Worm (Caenorhabditis elegans) whole organism, late embryonic: ENCODE data around the gene ZK1098.12.

Experiments
- C38D4.7 ChIP-seq: fragments of 200-800 bp; sonication (Bioruptor generic); optimal IDR thresholded peaks from 2 replicates; lab custom pipeline; 2018; ENCODE audit warnings: mild to moderate bottlenecking, missing genetic modification characterization, moderate library complexity, missing compliant biosample characterization
- F13H6.1 ChIP-seq: sonication (generic microtip); optimal IDR thresholded peaks from 2 replicates; lab custom pipeline; 2016; ENCODE audit warnings: missing genetic modification characterization, missing compliant biosample characterization
- K02D7.2 ChIP-seq: sonication (generic microtip); optimal IDR thresholded peaks from 2 replicates; lab custom pipeline; 2017; ENCODE audit warnings: mild to moderate bottlenecking, missing genetic modification characterization, missing compliant biosample characterization
- K09A11.1 ChIP-seq: sonication (generic microtip); optimal IDR thresholded peaks from 2 replicates; lab custom pipeline; 2017; ENCODE audit warnings: antibody characterized with exemption, mild to moderate bottlenecking, missing genetic modification characterization, missing compliant biosample characterization; ENCODE audit not compliant: insufficient read depth
- Y22D7AL.16 ChIP-seq: sonication (generic microtip); optimal IDR thresholded peaks from 2 replicates; lab custom pipeline; 2016; ENCODE audit warnings: missing genetic modification characterization, missing compliant biosample characterization
- ahr-1 ChIP-seq: sonication (generic microtip); optimal IDR thresholded peaks from 2 replicates; lab custom pipeline; 2016; ENCODE audit warnings: missing genetic modification characterization, missing compliant biosample characterization
- ama-1 ChIP-seq: fragments of 150-350 bp; optimal IDR thresholded peaks from 2 replicates; lab custom pipeline; 2014
- ceh-14 ChIP-seq: sonication (generic microtip); optimal IDR thresholded peaks from 2 replicates; lab custom pipeline; 2016; ENCODE audit warnings: missing genotype, missing genetic modification characterization, missing compliant biosample characterization
- ceh-18 ChIP-seq: sonication (generic microtip); optimal IDR thresholded peaks from 2 replicates; lab custom pipeline; 2016; ENCODE audit warnings: missing genetic modification characterization, missing compliant biosample characterization
- ceh-2 ChIP-seq: sonication (generic microtip); optimal IDR thresholded peaks from 2 replicates; lab custom pipeline; 2016; ENCODE audit warnings: missing genotype, missing genetic modification characterization, missing compliant biosample characterization
- ceh-22 ChIP-seq: sonication (generic microtip); optimal IDR thresholded peaks from 2 replicates; lab custom pipeline; 2017; ENCODE audit warnings: missing biosample characterization, missing genetic modification characterization
- ceh-30 ChIP-seq: fragments of 150-350 bp; optimal IDR thresholded peaks from 2 replicates; lab custom pipeline; 2014; ENCODE audit warnings: missing biosample characterization, missing genetic modification characterization
- ceh-31 ChIP-seq: sonication (generic microtip); optimal IDR thresholded peaks from 2 replicates; lab custom pipeline; 2016; ENCODE audit warnings: missing genetic modification characterization, missing compliant biosample characterization
- ceh-34 ChIP-seq: sonication (generic microtip); optimal IDR thresholded peaks from 2 replicates; lab custom pipeline; 2016; ENCODE audit warnings: mild to moderate bottlenecking, missing genetic modification characterization, missing compliant biosample characterization
- ceh-48 ChIP-seq: sonication (generic microtip); optimal IDR thresholded peaks from 2 replicates; lab custom pipeline; 2016; ENCODE audit warnings: missing genetic modification characterization, inconsistent platforms, missing compliant biosample characterization
- ceh-6 ChIP-seq: fragments of 200-800 bp; sonication (Bioruptor generic); optimal IDR thresholded peaks from 2 replicates; lab custom pipeline; 2018; ENCODE audit warnings: mild to moderate bottlenecking, missing genetic modification characterization, missing compliant biosample characterization
- ceh-9 ChIP-seq: sonication (generic microtip); optimal IDR thresholded peaks from 2 replicates; lab custom pipeline; 2016; ENCODE audit warnings: mild to moderate bottlenecking, missing genetic modification characterization, inconsistent platforms, missing compliant biosample characterization
- elt-2 ChIP-seq: sonication (generic microtip); optimal IDR thresholded peaks from 2 replicates; lab custom pipeline; 2016; ENCODE audit warnings: missing genetic modification reagents, missing genetic modification characterization, missing compliant biosample characterization
- elt-4 ChIP-seq: sonication (generic microtip); optimal IDR thresholded peaks from 2 replicates; lab custom pipeline; 2016; ENCODE audit warnings: missing genetic modification characterization, missing compliant biosample characterization
- fkh-10 ChIP-seq: fragments of 150-350 bp; optimal IDR thresholded peaks from 2 replicates; lab custom pipeline; 2014; ENCODE audit warnings: missing biosample characterization, missing genetic modification reagents, missing genetic modification characterization
- fkh-6 ChIP-seq: sonication (generic microtip); optimal IDR thresholded peaks from 2 replicates; lab custom pipeline; 2016; ENCODE audit warnings: missing genetic modification characterization, missing compliant biosample characterization
- gmeb-2 ChIP-seq: sonication (generic microtip); optimal IDR thresholded peaks from 2 replicates; lab custom pipeline; 2016; ENCODE audit warnings: missing genetic modification characterization, inconsistent platforms, missing compliant biosample characterization
- hlh-15 ChIP-seq: sonication (generic microtip); optimal IDR thresholded peaks from 2 replicates; lab custom pipeline; 2016; ENCODE audit warnings: missing genetic modification characterization, missing compliant biosample characterization
- hlh-30 ChIP-seq: sonication (generic microtip); optimal IDR thresholded peaks from 2 replicates; lab custom pipeline; 2017; ENCODE audit warnings: antibody characterized with exemption, missing genetic modification characterization, missing compliant biosample characterization; ENCODE audit not compliant: insufficient read depth
- hlh-6 ChIP-seq: sonication (generic microtip); optimal IDR thresholded peaks from 2 replicates; lab custom pipeline; 2016; ENCODE audit warnings: missing genotype, missing genetic modification characterization, missing compliant biosample characterization
- lim-6 ChIP-seq: sonication (generic microtip); optimal IDR thresholded peaks from 2 replicates; lab custom pipeline; 2016; ENCODE audit warnings: missing genetic modification characterization, missing compliant biosample characterization
- madf-2 ChIP-seq: sonication (generic microtip); optimal IDR thresholded peaks from 2 replicates; lab custom pipeline; 2017; ENCODE audit warnings: missing genetic modification characterization, missing compliant biosample characterization
- nfya-1 ChIP-seq: sonication (generic microtip); optimal IDR thresholded peaks from 2 replicates; lab custom pipeline; 2017; ENCODE audit warnings: missing genetic modification characterization, mild to moderate bottlenecking, missing compliant biosample characterization, antibody characterized with exemption, moderate library complexity
- nhr-11 ChIP-seq: fragments of 150-350 bp; optimal IDR thresholded peaks from 2 replicates; lab custom pipeline; 2014; ENCODE audit warnings: missing biosample characterization, missing genetic modification characterization
- pag-3 ChIP-seq: sonication (generic microtip); optimal IDR thresholded peaks from 2 replicates; lab custom pipeline; 2016; ENCODE audit warnings: missing compliant biosample characterization, missing genetic modification characterization, borderline replicate concordance
- pha-2 ChIP-seq: sonication (generic microtip); optimal IDR thresholded peaks from 2 replicates; lab custom pipeline; 2017; ENCODE audit warnings: mild to moderate bottlenecking, missing genetic modification characterization, missing compliant biosample characterization
- pha-4 ChIP-seq: fragments of 150-350 bp; optimal IDR thresholded peaks from 2 replicates; lab custom pipeline; 2018; ENCODE audit warnings: missing biosample characterization, missing genetic modification reagents, missing genetic modification characterization
- tbx-2 ChIP-seq: sonication (generic microtip); optimal IDR thresholded peaks from 2 replicates; lab custom pipeline; 2016; ENCODE audit warnings: missing genetic modification characterization, missing compliant biosample characterization
- tbx-7 ChIP-seq: sonication (generic microtip); optimal IDR thresholded peaks from 2 replicates; lab custom pipeline; 2016; ENCODE audit warnings: missing genotype, missing genetic modification characterization, missing compliant biosample characterization
- unc-42 ChIP-seq: sonication (generic microtip); optimal IDR thresholded peaks from 2 replicates; lab custom pipeline; 2016; ENCODE audit warnings: missing genotype, missing genetic modification characterization, missing compliant biosample characterization
- unc-55 ChIP-seq: sonication (generic microtip); optimal IDR thresholded peaks from 2 replicates; lab custom pipeline; 2017; ENCODE audit warnings: missing biosample characterization, missing genetic modification reagents, missing genetic modification characterization

The ZK1098.12 gene

ce11 chrIII:9513006-9513405 is 31.9 kb upstream of the ZK1098.12 start:
- no peak for TF ChIP-seq ceh-48 (tag; lab: Kevin White, UChicago)
- TF ChIP-seq ceh-2, result no peak
- no peak for TF ChIP-seq madf-2
- TF ChIP-seq lim-6, result no peak

- TF ChIP-seq nhr-11 (tag; lab: Kevin White, UChicago) (no peak), madf-2 (no peak), pag-3 (tag; lab: Kevin White, UChicago) (no peak), pha-2 (tag; lab: Kevin White, UChicago) (no peak), ceh-9 (tag; lab: Kevin White, UChicago) (no peak), tbx-2 (tag; lab: Kevin White, UChicago) (no peak), hlh-6 (no peak), ahr-1 (no peak), elt-2 (no peak), C38D4.7 (GFP tag; lab: Kevin White, UChicago) (no peak), lim-6 (no peak), ama-1 (lab: Kevin White, UChicago) (no peak), Y22D7AL.16 (no peak)
These were observed 31.4 kb upstream of the ZK1098.12 start, which contains the start of gene F55H2.8 for ce11 chrIII:9513569-9513968. Gene F55H2.8 (plus strand): TSS chrIII:9513869.

ce11 chrIII:9516148-9516547 is 28.8 kb upstream of the ZK1098.12 start, which contains the start of gene F55H2.7:
Gene F55H2.7 (minus strand): TSS chrIII:9516248.
- no peak for TF ChIP-seq pha-4 (tag; lab: Kevin White, UChicago)
- no peak for TF ChIP-seq tbx-7 (tag; lab: Kevin White, UChicago)
- TF ChIP-seq, all 69 proteins: peak for 0

- TF ChIP-seq elt-2 (peak; percentile 34), gmeb-2 (tag; lab: Kevin White, UChicago) (no peak), nfya-1 (peak; percentile 73), unc-42 (tag; lab: Kevin White, UChicago) (peak; percentile 75), ceh-14 (tag; lab: Kevin White, UChicago) (no peak), ceh-31 (tag; lab: Kevin White, UChicago) (peak; percentile 50), unc-55 (GFP tag; lab: Kevin White, UChicago) (peak; percentile 56), tbx-2 (tag; lab: Kevin White, UChicago) (peak; percentile 61), fkh-6 (tag; lab: Kevin White, UChicago) (no peak), ceh-48 (tag; lab: Kevin White, UChicago) (peak; percentile 35), ceh-6 (GFP tag; lab: Kevin White, UChicago) (no peak), hlh-30 (peak; percentile 17), ceh-18 (peak; percentile 67), hlh-15 (no peak), ceh-34 (tag; lab: Kevin White, UChicago) (peak; percentile 5)
These were observed 23.4 kb upstream of the ZK1098.12 start, which contains the start of the genes clu-1 and prp-40 for ce11 chrIII:9521410-9522090. Gene clu-1 (minus strand): TSS chrIII:9521460. Gene prp-40 (plus strand): TSS chrIII:9522075.

ce11 chrIII:9523581-9523980 is 21.3 kb upstream of the ZK1098.12 start, which contains the start of gene mrps-23:
Gene mrps-23 (minus strand): TSS chrIII:9523672.
- TF ChIP-seq ceh-18 (peak; percentile 16), tbx-7 (tag; lab: Kevin White, UChicago) (no peak), F13H6.1 (tag; lab: Kevin White, UChicago) (no peak), unc-42 (tag; lab: Kevin White, UChicago) (peak; percentile 6), fkh-10 (GFP tag; lab: Kevin White, UChicago) (no peak), K02D7.2 (no peak), unc-55 (GFP tag; lab: Kevin White, UChicago) (no peak), nfya-1 (peak; percentile 11)
- TF ChIP-seq, all 69 proteins: peak for 3

- TF ChIP-seq K02D7.2 (no peak), tbx-2 (tag; lab: Kevin White, UChicago) (no peak), unc-55 (GFP tag; lab: Kevin White, UChicago) (no peak), ceh-18 (no peak), ahr-1 (no peak), unc-42 (tag; lab: Kevin White, UChicago) (no peak), ceh-14 (tag; lab: Kevin White, UChicago) (no peak), ceh-30 (tag; lab: Kevin White, UChicago) (no peak), ceh-22 (tag; lab: Kevin White, UChicago) (no peak), ceh-34 (tag; lab: Kevin White, UChicago) (no peak), elt-4 (tag; lab: Kevin White, UChicago) (no peak), K09A11.1 (tag; lab: Kevin White, UChicago) (no peak)
These were observed 19.7 kb upstream of the ZK1098.12 start, which contains the start of gene trpp-3 for ce11 chrIII:9525252-9525651. Gene trpp-3 (plus strand): TSS chrIII:9525552.
